Worm (Caenorhabditis elegans) whole organism, L3 larva: ENCODE data around the gene F45E12.5.

Experiments used
- R02D3.7 ChIP-seq: fragments of 150-350 bp; optimal IDR thresholded peaks from 2 replicates; lab custom pipeline; 2014; ENCODE audit warnings: missing biosample characterization, missing genetic modification characterization
- ZK546.5 ChIP-seq: sonication (generic microtip); optimal IDR thresholded peaks from 2 replicates; lab custom pipeline; 2017; ENCODE audit warnings: missing biosample characterization, missing genetic modification characterization
- ceh-28 ChIP-seq: fragments of 150-350 bp; optimal IDR thresholded peaks from 2 replicates; lab custom pipeline; 2014; ENCODE audit warnings: missing biosample characterization, missing genetic modification reagents, missing genetic modification characterization
- ceh-82 ChIP-seq: fragments of 150-350 bp; optimal IDR thresholded peaks from 2 replicates; lab custom pipeline; 2014; ENCODE audit warnings: missing biosample characterization, missing genetic modification characterization
- egl-27 ChIP-seq: sonication (generic microtip); optimal IDR thresholded peaks from 4 replicates; lab custom pipeline; 2017; ENCODE audit warnings: missing biosample characterization, missing genetic modification reagents, missing genetic modification characterization
- egl-5 ChIP-seq: fragments of 150-350 bp; optimal IDR thresholded peaks from 2 replicates; lab custom pipeline; 2017; ENCODE audit warnings: missing biosample characterization, missing genetic modification reagents, missing genetic modification characterization, inconsistent platforms
- elt-1 ChIP-seq: fragments of 150-350 bp; optimal IDR thresholded peaks from 2 replicates; lab custom pipeline; 2014; ENCODE audit warnings: missing biosample characterization, missing genetic modification characterization
- elt-2 ChIP-seq: sonication (generic microtip); optimal IDR thresholded peaks from 2 replicates; lab custom pipeline; 2016; ENCODE audit warnings: missing genetic modification reagents, mild to moderate bottlenecking, missing genetic modification characterization, missing compliant biosample characterization
- eor-1 ChIP-seq, 2 experiments: fragments of 150-350 bp; optimal IDR thresholded peaks; 2 replicates each; lab custom pipeline; 2014 to 2018; ENCODE audit warnings: missing biosample characterization in 2 of 2, missing genetic modification characterization in 2 of 2
- fkh-2 ChIP-seq: fragments of 150-350 bp; optimal IDR thresholded peaks from 2 replicates; lab custom pipeline; 2014; ENCODE audit warnings: missing biosample characterization, missing genetic modification reagents, missing genetic modification characterization
- fos-1 ChIP-seq: fragments of 150-350 bp; optimal IDR thresholded peaks from 2 replicates; lab custom pipeline; 2014; ENCODE audit warnings: missing biosample characterization, missing genetic modification characterization
- hmg-11 ChIP-seq: sonication (generic microtip); optimal IDR thresholded peaks from 2 replicates; lab custom pipeline; 2016; ENCODE audit warnings: missing genetic modification characterization, missing compliant biosample characterization
- jun-1 ChIP-seq: fragments of 150-350 bp; optimal IDR thresholded peaks from 2 replicates; lab custom pipeline; 2014; ENCODE audit warnings: missing biosample characterization, missing genetic modification reagents, missing genetic modification characterization
- lin-15B ChIP-seq: fragments of 150-350 bp; optimal IDR thresholded peaks from 2 replicates; lab custom pipeline; 2014; ENCODE audit warnings: missing biosample characterization, missing genetic modification characterization
- lin-39 ChIP-seq: fragments of 150-350 bp; optimal IDR thresholded peaks from 2 replicates; lab custom pipeline; 2018; ENCODE audit warnings: missing biosample characterization, missing genetic modification reagents, missing genetic modification characterization
- lsy-12 ChIP-seq: sonication (generic microtip); optimal IDR thresholded peaks from 2 replicates; lab custom pipeline; 2016; ENCODE audit warnings: mild to moderate bottlenecking, missing genetic modification characterization, missing compliant biosample characterization
- mml-1 ChIP-seq: fragments of 150-350 bp; sonication (generic microtip); optimal IDR thresholded peaks from 3 replicates; lab custom pipeline; 2014; ENCODE audit warnings: missing biosample characterization, missing genetic modification characterization
- nfya-1 ChIP-seq: sonication (generic microtip); optimal IDR thresholded peaks from 2 replicates; lab custom pipeline; 2017; ENCODE audit warnings: missing genetic modification characterization, mild to moderate bottlenecking, missing compliant biosample characterization, antibody characterized with exemption, moderate library complexity; ENCODE audit not compliant: insufficient read depth
- nhr-23 ChIP-seq: fragments of 150-350 bp; optimal IDR thresholded peaks from 2 replicates; lab custom pipeline; 2014; ENCODE audit warnings: missing biosample characterization, missing genetic modification reagents, missing genetic modification characterization
- nhr-237 ChIP-seq: fragments of 150-350 bp; optimal IDR thresholded peaks from 2 replicates; lab custom pipeline; 2014; ENCODE audit warnings: missing biosample characterization, missing genetic modification characterization
- nhr-25 ChIP-seq: sonication (generic microtip); optimal IDR thresholded peaks from 2 replicates; lab custom pipeline; 2017; ENCODE audit warnings: missing biosample characterization, missing genetic modification characterization
- nhr-28 ChIP-seq: fragments of 150-350 bp; optimal IDR thresholded peaks from 2 replicates; lab custom pipeline; 2014; ENCODE audit warnings: missing biosample characterization, missing genetic modification characterization
- nhr-43 ChIP-seq: sonication (generic microtip); optimal IDR thresholded peaks from 2 replicates; lab custom pipeline; 2016; ENCODE audit warnings: mild to moderate bottlenecking, missing genetic modification characterization, missing compliant biosample characterization; ENCODE audit not compliant: poor library complexity, severe bottlenecking
- nhr-67 ChIP-seq: fragments of 150-350 bp; optimal IDR thresholded peaks from 2 replicates; lab custom pipeline; 2014; ENCODE audit warnings: missing biosample characterization, missing genetic modification characterization
- pha-4 ChIP-seq: fragments of 150-350 bp; optimal IDR thresholded peaks from 2 replicates; lab custom pipeline; 2014; ENCODE audit warnings: missing biosample characterization, missing genetic modification reagents, missing genetic modification characterization
- snpc-4 ChIP-seq: fragments of 150-350 bp; optimal IDR thresholded peaks from 2 replicates; lab custom pipeline; 2014; ENCODE audit warnings: missing biosample characterization, missing genetic modification characterization
- ztf-11 ChIP-seq: fragments of 150-350 bp; optimal IDR thresholded peaks from 2 replicates; lab custom pipeline; 2014; ENCODE audit warnings: missing biosample characterization, missing genetic modification characterization

F45E12.5 gene

DNA sequence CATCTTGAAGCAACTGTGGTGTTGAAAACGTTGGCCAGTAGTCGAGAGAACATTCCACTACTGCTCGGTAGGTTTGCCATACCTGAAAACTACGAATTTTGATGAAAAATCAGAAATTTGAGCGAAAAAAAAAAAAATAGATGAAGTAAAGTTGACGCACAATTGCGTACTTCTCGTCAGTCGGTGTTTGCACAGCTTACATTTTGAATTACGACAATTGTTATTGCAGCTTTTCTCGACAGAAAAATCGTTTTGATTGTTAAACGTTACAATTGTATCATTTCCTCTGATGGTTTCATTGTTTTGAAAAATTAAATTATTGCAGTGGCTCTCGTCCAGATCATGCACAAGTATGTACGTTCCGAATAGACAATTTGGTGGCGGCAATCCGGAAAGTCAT lies at the start of gene F45E12.5, which contains the start of gene cnep-1:
F45E12.5 (minus strand) TSS at position 93 of the 400 bp plus-strand sequence.
cnep-1 (plus strand) TSS at position 326 of the 400 bp plus-strand sequence.
- TF ChIP-seq nhr-28 (tag; lab: Kevin White, UChicago) (no peak), ztf-11 (tag; lab: Kevin White, UChicago) (no peak), pha-4 (tag; lab: Kevin White, UChicago) (peak; percentile 31)

DNA sequence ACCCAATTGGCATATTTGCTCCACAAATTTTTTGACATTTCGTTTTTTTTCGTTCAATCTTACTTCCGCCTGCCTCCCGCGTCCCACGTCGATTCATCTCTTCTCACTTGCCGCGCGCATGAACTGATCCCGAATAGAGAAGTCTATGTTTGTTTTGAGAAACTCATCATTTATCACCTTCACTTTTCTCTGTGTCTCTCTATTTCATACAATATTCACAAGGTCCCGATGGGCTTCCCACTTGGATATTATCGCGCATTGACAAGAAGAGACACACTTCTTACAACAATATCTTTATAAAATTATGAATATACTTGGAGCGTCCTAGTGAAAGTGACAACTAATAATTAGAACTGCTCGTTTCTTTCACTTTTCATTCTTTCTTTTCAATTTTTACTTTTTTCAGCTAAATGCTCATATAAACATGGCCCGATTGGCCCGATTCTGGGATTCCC lies 48.6 kb upstream of the F45E12.5 start, which contains the start of gene insc-1:
insc-1 (plus strand) TSS at position 405 of the 455 bp plus-strand sequence.
- TF ChIP-seq ceh-82 (tag; lab: Kevin White, UChicago) (no peak), egl-5 (no peak)

DNA sequence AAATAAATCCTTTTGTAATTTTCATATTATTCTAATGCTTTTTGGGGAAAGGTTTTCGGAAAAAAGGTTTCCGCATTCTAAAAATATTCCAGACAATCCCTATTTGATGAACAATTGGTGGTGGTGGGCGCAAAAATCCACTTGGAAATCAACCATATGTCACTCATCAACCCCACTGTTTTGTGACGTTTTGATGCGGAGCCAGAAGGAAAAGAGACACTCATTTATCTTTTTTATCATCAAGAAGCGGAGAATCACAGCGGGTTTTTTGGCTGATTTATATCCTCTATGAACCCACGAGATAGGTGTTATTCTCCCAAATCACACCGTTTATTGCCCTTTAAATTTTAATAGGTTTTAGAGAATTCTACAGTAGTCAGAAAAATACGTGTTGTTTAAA lies 47.3 kb upstream of the F45E12.5 start:
- no peak for TF ChIP-seq egl-5

DNA sequence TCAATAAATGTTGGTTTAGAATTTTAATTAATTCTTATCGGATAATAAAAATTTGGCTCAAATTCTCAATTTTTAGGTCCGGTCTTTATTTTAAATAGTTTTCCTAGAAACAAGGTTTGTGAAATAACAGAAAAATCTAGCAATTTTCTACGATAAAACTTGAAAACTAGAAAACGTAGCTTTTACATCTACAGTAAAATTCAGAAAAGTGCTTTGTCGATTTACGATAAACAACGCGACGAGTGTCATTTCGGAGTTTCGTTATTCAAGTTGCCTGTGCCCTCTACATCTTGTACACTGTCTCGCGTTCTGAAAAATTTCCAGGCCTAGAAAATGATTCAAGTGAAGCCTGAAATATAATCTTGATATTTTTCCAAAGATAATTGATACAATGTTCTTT lies 46.9 kb upstream of the F45E12.5 start:
- TF ChIP-seq lin-15B (tag; lab: Kevin White, UChicago) (peak; percentile 30), nhr-43 (tag; lab: Kevin White, UChicago) (no peak), nhr-67 (tag; lab: Kevin White, UChicago) (no peak), R02D3.7 (peak; percentile 85), hmg-11 (tag; lab: Kevin White, UChicago) (peak; percentile 6), egl-27 (tag; lab: Kevin White, UChicago) (no peak), pha-4 (tag; lab: Kevin White, UChicago) (peak; percentile 48), nhr-25 (no peak), nhr-23 (tag; lab: Kevin White, UChicago) (peak; percentile 20), nfya-1 (tag; lab: Kevin White, UChicago) (peak; percentile 38), nhr-237 (no peak)
- TF ChIP-seq, all 47 proteins: peak for 6

DNA sequence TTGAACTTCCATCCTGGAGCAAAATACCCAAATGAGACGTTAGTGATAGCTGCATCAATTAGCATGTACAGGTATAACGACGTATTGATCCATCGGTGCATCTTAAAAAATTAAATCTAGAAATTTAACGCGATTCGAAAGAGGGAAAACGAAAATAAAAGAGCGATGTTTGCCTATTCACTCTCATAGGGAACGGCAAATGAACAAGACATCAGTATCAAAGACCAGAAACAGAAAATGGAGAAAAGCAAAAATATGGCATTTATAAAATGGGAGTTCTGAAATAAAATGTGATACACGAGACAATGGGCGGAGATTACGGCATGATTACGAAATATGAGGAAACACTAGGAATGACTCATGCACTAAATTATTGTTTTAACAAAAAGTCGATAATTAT lies 46.4 kb upstream of the F45E12.5 start, which contains the start of gene haf-2:
haf-2 (minus strand) TSS at position 101 of the 400 bp plus-strand sequence.
- TF ChIP-seq lsy-12 (tag; lab: Kevin White, UChicago) (no peak), elt-2 (tag; lab: Kevin White, UChicago) (peak; percentile 11)

DNA sequence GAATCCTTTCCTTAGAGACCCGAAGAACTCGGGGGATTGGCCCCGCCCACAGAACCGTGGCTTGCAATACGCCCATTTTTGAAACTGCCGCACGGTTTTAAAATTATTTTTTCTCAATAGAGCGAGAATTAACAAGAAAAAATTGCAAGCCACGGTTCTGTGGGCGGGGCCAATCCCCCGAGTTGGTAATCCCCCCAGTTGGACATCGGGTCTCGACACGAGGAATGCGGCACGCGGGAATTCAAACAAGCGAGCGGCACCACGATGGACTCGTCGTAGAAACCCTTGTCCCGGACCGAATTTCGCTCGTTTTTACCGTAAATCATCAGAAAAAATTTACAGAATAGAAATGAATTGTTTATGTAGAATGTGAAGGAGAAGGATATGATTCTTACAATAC lies 43.1 kb upstream of the F45E12.5 start:
- TF ChIP-seq jun-1 = no peak

DNA sequence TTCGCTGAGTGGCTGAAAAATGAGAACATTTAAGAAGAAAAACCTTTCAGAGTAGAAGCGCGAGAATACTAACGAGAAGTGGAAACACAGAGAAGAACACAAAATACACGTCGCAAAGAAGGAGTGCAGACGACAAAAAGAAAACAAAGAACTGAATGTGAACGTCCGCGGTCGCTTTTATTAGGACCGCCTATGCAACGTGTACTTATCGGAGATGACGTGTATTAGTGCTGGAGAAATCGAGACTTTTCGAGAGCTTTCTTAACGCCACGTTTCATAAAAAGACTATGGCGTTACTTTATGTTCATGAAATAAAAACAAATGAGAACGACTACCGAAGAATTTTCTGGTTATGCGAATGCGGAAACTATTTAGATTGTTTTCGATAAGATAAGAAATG lies 42.6 kb upstream of the F45E12.5 start, which contains the start of gene hsp-4:
hsp-4 (minus strand) TSS at position 139 of the 400 bp plus-strand sequence.
- TF ChIP-seq nhr-23 (tag; lab: Kevin White, UChicago) = peak; percentile 63
- no peak for TF ChIP-seq lin-39 (tag; lab: Kevin White, UChicago)
- no peak for TF ChIP-seq egl-27 (tag; lab: Kevin White, UChicago)
- no peak for TF ChIP-seq elt-1
- no peak for TF ChIP-seq fos-1
- no peak for TF ChIP-seq nhr-28 (tag; lab: Kevin White, UChicago)
- no peak for TF ChIP-seq snpc-4 (tag; lab: Kevin White, UChicago)
- no peak for TF ChIP-seq lin-15B (tag; lab: Kevin White, UChicago)
- TF ChIP-seq nhr-25 = peak; percentile 67
- TF ChIP-seq egl-5 = no peak
- no peak for TF ChIP-seq eor-1 (tag; optimal IDR thresholded peaks at IDR 0.05; lab: Kevin White, UChicago)
- no peak for TF ChIP-seq nhr-43 (tag; lab: Kevin White, UChicago)
- TF ChIP-seq hmg-11 (tag; lab: Kevin White, UChicago) = no peak
- TF ChIP-seq mml-1 (tag; lab: Kevin White, UChicago) = no peak
- TF ChIP-seq ZK546.5 = no peak
- TF ChIP-seq fkh-2 = no peak
- peak; percentile 46 for TF ChIP-seq nfya-1 (tag; lab: Kevin White, UChicago)
- TF ChIP-seq ceh-28 (tag; lab: Kevin White, UChicago) = peak; percentile 2
- no peak for TF ChIP-seq nhr-237
- peak; percentile 43 for TF ChIP-seq elt-2 (tag; lab: Kevin White, UChicago)
